Fruit fly (Drosophila melanogaster): ENCODE data around the gene HDAC1.

- TF ChIP-seq CTCF (optimal IDR thresholded peaks at IDR 0.05) (no peak), CG8478 (optimal IDR thresholded peaks at IDR 0.05) (no peak)
Observed at dm6 chr3L:4623870-4624269, 2.7 kb upstream of the HDAC1 start.

All from S2 (cell line).